Fruit fly (Drosophila melanogaster) whole organism, embryonic: ENCODE measurements around the gene ATPsyngamma.
A peak's percentile ranks its signal among the peaks of the same experiment; 100 is the strongest.

Experiments used
- Antp ChIP-seq: fragments of 200-800 bp; sonication (Bioruptor generic); optimal IDR thresholded peaks from 3 replicates; lab custom pipeline; 2016; ENCODE audit warnings: missing biosample characterization, missing genetic modification characterization
- Asciz ChIP-seq: fragments of 200-800 bp; sonication (Bioruptor generic); optimal IDR thresholded peaks from 2 replicates; lab custom pipeline; 2017; ENCODE audit warnings: missing biosample characterization, mild to moderate bottlenecking, missing genetic modification characterization, missing genetic modification reagents
- Bgb ChIP-seq: fragments of 200-800 bp; sonication (Bioruptor generic); IDR thresholded peaks from 2 replicates; pipeline ENCODE4 v1.3.6; 2022; ENCODE audit warnings: missing biosample characterization, missing genetic modification characterization; ENCODE audit not compliant: partially characterized antibody
- CG1024 ChIP-seq: fragments of 200-800 bp; sonication (Bioruptor generic); IDR thresholded peaks from 2 replicates; pipeline ENCODE4 v1.3.6; 2022; ENCODE audit warnings: missing biosample characterization, missing genetic modification characterization
- CG1529 ChIP-seq: fragments of 200-800 bp; sonication (Bioruptor generic); optimal IDR thresholded peaks from 3 replicates; lab custom pipeline; 2018; ENCODE audit warnings: missing biosample characterization, missing genetic modification characterization
- CG1602 ChIP-seq: fragments of 200-800 bp; sonication (Bioruptor generic); optimal IDR thresholded peaks from 3 replicates; lab custom pipeline; 2016; ENCODE audit warnings: missing biosample characterization, missing genetic modification characterization
- CG2116 ChIP-seq: fragments of 200-800 bp; sonication (Bioruptor generic); optimal IDR thresholded peaks from 3 replicates; lab custom pipeline; 2018; ENCODE audit warnings: missing biosample characterization, mild to moderate bottlenecking, missing genetic modification characterization
- CG2678 ChIP-seq: fragments of 200-800 bp; sonication (Bioruptor generic); optimal IDR thresholded peaks from 3 replicates; lab custom pipeline; 2019; ENCODE audit warnings: missing biosample characterization, mild to moderate bottlenecking, missing genetic modification characterization, moderate library complexity
- CG30020 ChIP-seq: fragments of 200-800 bp; optimal IDR thresholded peaks from 2 replicates; lab custom pipeline; 2019; ENCODE audit warnings: missing biosample characterization, mild to moderate bottlenecking, missing genetic modification characterization, moderate library complexity
- CG3065 ChIP-seq: fragments of 200-800 bp; sonication (Bioruptor generic); optimal IDR thresholded peaks from 2 replicates; lab custom pipeline; 2016; ENCODE audit warnings: missing biosample characterization, missing genetic modification characterization
- CG31365 ChIP-seq: fragments of 200-800 bp; sonication (Bioruptor generic); optimal IDR thresholded peaks from 2 replicates; lab custom pipeline; 2018; ENCODE audit warnings: missing biosample characterization, mild to moderate bottlenecking, missing genetic modification characterization
- CG34376 ChIP-seq: fragments of 200-800 bp; sonication (Bioruptor generic); optimal IDR thresholded peaks from 2 replicates; lab custom pipeline; 2018; ENCODE audit warnings: missing biosample characterization, mild to moderate bottlenecking, missing genetic modification characterization
- CG4404 ChIP-seq: fragments of 200-800 bp; sonication (Bioruptor generic); IDR thresholded peaks from 2 replicates; pipeline ENCODE4 v1.3.6; 2022; ENCODE audit warnings: missing biosample characterization, missing genetic modification characterization
- CG6689 ChIP-seq: fragments of 200-800 bp; sonication (Bioruptor generic); IDR thresholded peaks from 2 replicates; pipeline ENCODE4 v1.3.6; 2022; ENCODE audit warnings: missing biosample characterization, missing genetic modification characterization
- CG7357 ChIP-seq: fragments of 200-800 bp; sonication (Bioruptor generic); IDR thresholded peaks from 3 replicates; pipeline ENCODE4 v1.3.6; 2022; ENCODE audit warnings: missing biosample characterization, missing genetic modification characterization
- CG7786 ChIP-seq: fragments of 200-800 bp; sonication (Bioruptor generic); optimal IDR thresholded peaks from 2 replicates; lab custom pipeline; 2016; ENCODE audit warnings: missing biosample characterization, missing genetic modification characterization
- CG7928 ChIP-seq: fragments of 200-800 bp; sonication (Bioruptor generic); optimal IDR thresholded peaks from 2 replicates; lab custom pipeline; 2017; ENCODE audit warnings: missing biosample characterization, mild to moderate bottlenecking, missing genetic modification characterization
- CG8359 ChIP-seq: fragments of 200-800 bp; sonication (Bioruptor generic); optimal IDR thresholded peaks from 2 replicates; lab custom pipeline; 2017; ENCODE audit warnings: missing biosample characterization, mild to moderate bottlenecking, missing genetic modification characterization, borderline replicate concordance
- Dad ChIP-seq: fragments of 200-800 bp; sonication (Bioruptor generic); optimal IDR thresholded peaks from 3 replicates; lab custom pipeline; 2016; ENCODE audit warnings: missing biosample characterization, missing genetic modification characterization
- Dip2 ChIP-seq: fragments of 200-800 bp; sonication (Bioruptor generic); IDR thresholded peaks from 2 replicates; pipeline ENCODE4 v1.3.6; 2022; ENCODE audit warnings: missing biosample characterization, missing genetic modification characterization
- GATAe ChIP-seq: fragments of 200-800 bp; sonication (Bioruptor generic); conservative IDR thresholded peaks from 2 replicates; pipeline ENCODE4 v1.3.6; 2022; ENCODE audit warnings: missing biosample characterization, missing genetic modification characterization
- Gsc ChIP-seq: fragments of 200-800 bp; sonication (Bioruptor generic); IDR thresholded peaks from 2 replicates; pipeline ENCODE4 v1.3.6; 2022; ENCODE audit warnings: missing biosample characterization, missing genetic modification characterization
- H15 ChIP-seq: fragments of 200-800 bp; sonication (Bioruptor generic); IDR thresholded peaks from 3 replicates; pipeline ENCODE4 v1.3.6; 2022; ENCODE audit warnings: missing biosample characterization, missing genetic modification characterization
- Med ChIP-seq: fragments of 200-800 bp; sonication (Bioruptor generic); peaks from one replicate; lab custom pipeline; 2016; ENCODE audit warnings: missing biosample characterization, missing genetic modification characterization, mild to moderate bottlenecking, inconsistent platforms, moderate library complexity
- NK7.1 ChIP-seq: fragments of 200-800 bp; sonication (Bioruptor generic); optimal IDR thresholded peaks from 3 replicates; lab custom pipeline; 2016; ENCODE audit warnings: missing biosample characterization, missing genetic modification characterization
- Rfx ChIP-seq: fragments of 200-800 bp; sonication (Bioruptor generic); IDR thresholded peaks from 2 replicates; pipeline ENCODE4 v1.3.6; 2022; ENCODE audit warnings: missing biosample characterization, missing genetic modification characterization
- bowl ChIP-seq: fragments of 200-800 bp; sonication (Bioruptor generic); IDR thresholded peaks from 2 replicates; pipeline ENCODE4 v1.3.6; 2022; ENCODE audit warnings: missing biosample characterization, missing genetic modification characterization
- chif ChIP-seq, 2 experiments: fragments of 200-800 bp; sonication (Bioruptor generic); optimal IDR thresholded peaks; 3 replicates each; lab custom pipeline; 2016; ENCODE audit warnings: missing biosample characterization in 2 of 2, missing genetic modification characterization in 2 of 2
- exex ChIP-seq: fragments of 200-800 bp; sonication (Bioruptor generic); optimal IDR thresholded peaks from 4 replicates; lab custom pipeline; 2018; ENCODE audit warnings: missing biosample characterization, mild to moderate bottlenecking, missing genetic modification characterization, moderate library complexity
- eyg ChIP-seq: fragments of 200-800 bp; sonication (Bioruptor generic); optimal IDR thresholded peaks from 3 replicates; lab custom pipeline; 2016; ENCODE audit warnings: missing biosample characterization, missing genetic modification characterization
- grn ChIP-seq: fragments of 200-800 bp; sonication (Bioruptor generic); optimal IDR thresholded peaks from 3 replicates; lab custom pipeline; 2017; ENCODE audit warnings: missing biosample characterization, missing genetic modification characterization
- hkb ChIP-seq, 2 experiments: fragments of 200-800 bp in 1 of 2; fragments of >200 bp in 1 of 2; sonication (Bioruptor generic) in 1 of 2; IDR thresholded peaks in 1 of 2; optimal IDR thresholded peaks in 1 of 2; 2 replicates each; pipeline versions ENCODE4 v1.3.6 to Lab custom; 2017 to 2022; ENCODE audit warnings: missing biosample characterization in 1 of 2, missing genetic modification characterization in 1 of 2
- lab ChIP-seq: fragments of 200-800 bp; sonication (Bioruptor generic); optimal IDR thresholded peaks from 3 replicates; lab custom pipeline; 2017; ENCODE audit warnings: missing biosample characterization, missing genetic modification characterization, mild to moderate bottlenecking, moderate library complexity, missing genetic modification reagents
- lbe ChIP-seq: fragments of 200-800 bp; sonication (Bioruptor generic); optimal IDR thresholded peaks from 2 replicates; lab custom pipeline; 2016; ENCODE audit warnings: missing biosample characterization, mild to moderate bottlenecking, missing genetic modification characterization
- p53 ChIP-seq: fragments of 200-800 bp; sonication (Bioruptor generic); optimal IDR thresholded peaks from 2 replicates; lab custom pipeline; 2016; ENCODE audit warnings: missing biosample characterization, missing genetic modification characterization
- pan ChIP-seq, 4 experiments: fragments of >200 bp in 3 of 4; fragments of 200-800 bp in 1 of 4; sonication (Bioruptor generic) in 1 of 4; optimal IDR thresholded peaks in 3 of 4; IDR thresholded peaks in 1 of 4; 2 replicates each; pipeline versions ENCODE4 v1.3.6 to Lab custom; 2017 to 2022; ENCODE audit warnings: missing biosample characterization in 2 of 4, missing genetic modification characterization in 2 of 4, mixed read lengths in 1 of 4
- pfk ChIP-seq: fragments of 200-800 bp; sonication (Bioruptor generic); optimal IDR thresholded peaks from 2 replicates; lab custom pipeline; 2018; ENCODE audit warnings: missing biosample characterization, mild to moderate bottlenecking, missing genetic modification characterization, moderate library complexity
- pum ChIP-seq: fragments of 200-800 bp; sonication (Bioruptor generic); optimal IDR thresholded peaks from 2 replicates; lab custom pipeline; 2016; ENCODE audit warnings: missing biosample characterization, missing genetic modification characterization
- sd ChIP-seq: fragments of 200-800 bp; sonication (Bioruptor generic); optimal IDR thresholded peaks from 3 replicates; lab custom pipeline; 2018; ENCODE audit warnings: missing biosample characterization, mild to moderate bottlenecking, missing genetic modification characterization, moderate library complexity
- sens ChIP-seq: fragments of 200-800 bp; sonication (Bioruptor generic); peaks from one replicate; lab custom pipeline; 2016; ENCODE audit warnings: missing biosample characterization, missing genetic modification characterization
- sob ChIP-seq: fragments of 200-800 bp; sonication (Bioruptor generic); IDR thresholded peaks from 2 replicates; pipeline ENCODE4 v1.3.6; 2022; ENCODE audit warnings: missing biosample characterization, missing genetic modification characterization
- sug ChIP-seq: fragments of 200-800 bp; optimal IDR thresholded peaks from 2 replicates; lab custom pipeline; 2019; ENCODE audit warnings: missing biosample characterization, mild to moderate bottlenecking, missing genetic modification characterization, moderate library complexity
- wek ChIP-seq: fragments of 200-800 bp; sonication (Bioruptor generic); optimal IDR thresholded peaks from 3 replicates; lab custom pipeline; 2018; ENCODE audit warnings: missing biosample characterization, mild to moderate bottlenecking, missing genetic modification characterization, moderate library complexity

ATPsyngamma gene

DNA sequence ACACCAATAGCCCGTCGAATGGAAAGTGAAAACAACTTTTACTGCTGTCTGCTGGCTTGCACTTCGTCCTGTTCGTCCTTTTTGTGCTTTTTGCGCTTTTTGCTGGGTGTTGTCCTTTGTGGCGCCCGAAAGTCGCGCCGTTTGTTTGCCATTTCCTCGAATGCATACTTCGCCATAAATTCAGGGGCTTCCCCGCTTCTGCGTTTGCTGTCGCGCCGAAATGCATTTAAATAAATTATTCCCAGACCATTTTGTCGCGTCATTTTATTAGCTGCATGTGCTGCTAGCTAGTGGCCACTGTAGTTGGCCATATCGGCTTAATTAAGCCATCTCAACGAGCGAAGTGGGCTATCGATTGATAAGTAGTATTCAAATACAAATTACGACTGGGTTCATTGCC, 36.3 kb upstream of the ATPsyngamma start:
- TF ChIP-seq Asciz (GFP tag; lab: Kevin White, UChicago) (no peak), CG8359 (GFP tag; lab: Kevin White, UChicago) (no peak), H15 (0 out of 3 replicates have a peak, but pooled peaks have one; percentile 22), Antp (no peak), CG2116 (no peak), hkb (optimal IDR thresholded peaks at IDR 0.05; lab: Kevin White, UChicago) (no peak), hkb (GFP tag; IDR thresholded peaks at IDR 0.05; lab: Robert Waterston, UW) (no peak), CG1602 (GFP tag; lab: Kevin White, UChicago) (no peak), NK7.1 (no peak), bowl (GFP tag; lab: Robert Waterston, UW) (no peak), CG30020 (tag; lab: Kevin White, UChicago) (no peak), p53 (GFP tag; lab: Kevin White, UChicago) (no peak), CG7786 (GFP tag; lab: Kevin White, UChicago) (no peak), CG1529 (GFP tag; lab: Kevin White, UChicago) (no peak), CG7357 (GFP tag; lab: Robert Waterston, UW) (no peak), pfk (GFP tag; lab: Kevin White, UChicago) (no peak), CG3065 (GFP tag; lab: Kevin White, UChicago) (no peak), CG6689 (GFP tag; lab: Robert Waterston, UW) (no peak), CG4404 (0 out of 2 replicates have a peak, but pooled peaks have one; percentile 10), pum (no peak), wek (no peak), CG31365 (tag; lab: Kevin White, UChicago) (no peak), Gsc (GFP tag; lab: Robert Waterston, UW) (no peak), Rfx (GFP tag; lab: Robert Waterston, UW) (no peak), Med (GFP tag; lab: Kevin White, UChicago) (peak; percentile 13)
- TF ChIP-seq, all 482 proteins: peak for 3

DNA sequence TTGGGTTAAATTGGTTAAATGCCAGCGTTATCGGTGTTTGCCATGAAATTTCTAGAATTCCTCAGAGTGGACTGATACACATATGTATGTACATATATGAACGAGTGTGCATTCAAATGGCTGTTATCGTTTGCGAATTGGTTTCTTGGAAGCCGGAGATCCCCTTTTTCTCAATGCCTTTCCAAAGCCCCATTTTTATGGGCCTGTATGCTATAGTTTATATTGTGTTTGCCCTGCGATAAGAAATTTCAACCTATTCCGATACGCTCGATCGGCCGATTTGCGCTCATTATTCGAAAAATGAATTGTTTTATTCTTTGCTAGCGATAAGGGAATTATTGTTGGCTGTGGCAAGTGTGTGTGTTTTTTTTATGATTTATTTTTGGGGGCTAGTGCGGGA, 34.2 kb upstream of the ATPsyngamma start:
- TF ChIP-seq sd (tag; lab: Kevin White, UChicago) (peak; percentile 79), CG1024 (GFP tag; lab: Robert Waterston, UW) (no peak), Dad (no peak), Med (GFP tag; lab: Kevin White, UChicago) (peak; percentile 0), eyg (GFP tag; lab: Kevin White, UChicago) (no peak), GATAe (GFP tag; lab: Robert Waterston, UW) (peak; percentile 39; the same call in 1 of the 2 replicates), sug (peak; percentile 9), CG2678 (tag; lab: Kevin White, UChicago) (peak; percentile 35), sob (GFP tag; lab: Robert Waterston, UW) (no peak), CG34376 (GFP tag; lab: Kevin White, UChicago) (peak; percentile 53), sens (peak; percentile 69), lbe (GFP tag; lab: Kevin White, UChicago) (no peak), Bgb (GFP tag; lab: Robert Waterston, UW) (no peak), pan (optimal IDR thresholded peaks at IDR 0.05; lab: Kevin White, UChicago) (no peak), pan (GFP tag; optimal IDR thresholded peaks at IDR 0.05 in 1 of 2, IDR thresholded peaks at IDR 0.05 in 1 of 2) (peak in 1 of 2 experiments; percentile 8), chif (GFP tag; optimal IDR thresholded peaks at IDR 0.05; lab: Kevin White, UChicago) (no peak), grn (GFP tag; lab: Kevin White, UChicago) (peak; percentile 21), lab (GFP tag; lab: Kevin White, UChicago) (peak; percentile 13), Dip2 (GFP tag; lab: Robert Waterston, UW) (no peak), exex (peak; percentile 86), CG7928 (GFP tag; lab: Kevin White, UChicago) (no peak)
